Fruit fly (Drosophila melanogaster) whole organism, pupa: Measurements from ENCODE around the gene ewg.

Experiments
- CG32121 ChIP-seq: fragments of 200-800 bp; sonication (Bioruptor generic); IDR thresholded peaks from 2 replicates; pipeline ENCODE4 v1.3.6; 2022; ENCODE audit warnings: missing biosample characterization, missing genetic modification characterization
- CG4496 ChIP-seq: fragments of 200-800 bp; sonication (Bioruptor generic); IDR thresholded peaks from 3 replicates; pipeline ENCODE4 v1.3.6; 2022; ENCODE audit warnings: missing biosample characterization, missing genetic modification characterization
- CG8301 ChIP-seq: fragments of 200-800 bp; sonication (Bioruptor generic); optimal IDR thresholded peaks from 2 replicates; lab custom pipeline; 2018; ENCODE audit warnings: missing biosample characterization, mild to moderate bottlenecking, missing genetic modification characterization
- D1 ChIP-seq: fragments of 200-800 bp; sonication (Bioruptor generic); optimal IDR thresholded peaks from 2 replicates; lab custom pipeline; 2018; ENCODE audit warnings: missing biosample characterization, mild to moderate bottlenecking, missing genetic modification characterization, moderate library complexity
- EcR ChIP-seq: fragments of 200-800 bp; sonication (Bioruptor generic); optimal IDR thresholded peaks from 3 replicates; lab custom pipeline; 2019; ENCODE audit warnings: missing biosample characterization, missing genetic modification characterization, mild to moderate bottlenecking, moderate library complexity, missing genetic modification reagents
- Pif1B ChIP-seq: fragments of 200-800 bp; sonication (Bioruptor generic); optimal IDR thresholded peaks from 3 replicates; lab custom pipeline; 2016; ENCODE audit warnings: missing biosample characterization, missing genetic modification characterization
- Snoo ChIP-seq: fragments of 200-800 bp; sonication (Bioruptor generic); optimal IDR thresholded peaks from 3 replicates; lab custom pipeline; 2017; ENCODE audit warnings: missing biosample characterization, mild to moderate bottlenecking, missing genetic modification characterization, inconsistent platforms
- gl ChIP-seq: fragments of 200-800 bp; sonication (Bioruptor generic); optimal IDR thresholded peaks from 2 replicates; lab custom pipeline; 2018; ENCODE audit warnings: missing biosample characterization, mild to moderate bottlenecking, missing genetic modification characterization

DNA sequence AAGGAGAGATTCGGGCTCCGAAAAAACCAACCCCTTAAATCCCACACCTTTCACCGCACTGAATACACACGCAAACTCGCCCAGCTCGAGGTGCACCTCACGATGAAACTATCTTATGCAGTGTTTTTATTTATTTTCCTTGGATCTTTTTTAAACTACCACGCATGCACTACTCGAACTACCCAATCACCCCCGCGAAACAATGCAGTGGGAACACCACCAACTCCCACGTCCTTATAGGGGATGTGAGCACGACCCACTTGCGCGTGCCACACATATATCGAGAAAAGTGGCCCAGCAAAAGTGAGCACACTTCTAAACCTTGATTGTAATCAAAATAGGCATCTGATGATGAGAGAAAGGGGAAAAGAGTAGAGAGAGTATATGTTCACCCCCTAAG lies 2.9 kb downstream of the ewg start:
- TF ChIP-seq gl (tag; lab: Kevin White, UChicago) (no peak), CG32121 (no peak), CG8301 (tag; lab: Kevin White, UChicago) (no peak), D1 (tag; lab: Kevin White, UChicago) (no peak), Snoo (tag; lab: Kevin White, UChicago) (no peak), Pif1B (no peak), CG4496 (no peak), EcR (GFP tag; lab: Kevin White, UChicago) (no peak)
